Fruit fly (Drosophila melanogaster) whole organism, embryonic: ENCODE measurements around the gene bb8.
A peak's percentile ranks its signal among the peaks of the same experiment; 100 is the strongest.

ENCODE experiments used
- Adf1 ChIP-seq: fragments of 200-800 bp; sonication (Bioruptor generic); IDR thresholded peaks from 2 replicates; pipeline ENCODE4 v1.3.6; 2022; ENCODE audit warnings: missing biosample characterization, missing genetic modification characterization
- Asciz ChIP-seq: fragments of 200-800 bp; sonication (Bioruptor generic); optimal IDR thresholded peaks from 2 replicates; lab custom pipeline; 2017; ENCODE audit warnings: missing biosample characterization, mild to moderate bottlenecking, missing genetic modification characterization, missing genetic modification reagents
- C15 ChIP-seq: fragments of 200-800 bp; sonication (Bioruptor generic); IDR thresholded peaks from 3 replicates; pipeline ENCODE4 v1.3.6; 2022; ENCODE audit warnings: missing biosample characterization, missing genetic modification characterization
- CG10209 ChIP-seq: fragments of 200-800 bp; sonication (Bioruptor generic); optimal IDR thresholded peaks from 3 replicates; lab custom pipeline; 2017; ENCODE audit warnings: missing biosample characterization, mild to moderate bottlenecking, missing genetic modification characterization, missing genetic modification reagents
- CG10366 ChIP-seq: fragments of 200-800 bp; sonication (Bioruptor generic); IDR thresholded peaks from 2 replicates; pipeline ENCODE4 v1.3.6; 2022; ENCODE audit warnings: missing biosample characterization, missing genetic modification characterization
- CG10543 ChIP-seq: fragments of 200-800 bp; sonication (Bioruptor generic); optimal IDR thresholded peaks from 3 replicates; lab custom pipeline; 2017; ENCODE audit warnings: missing biosample characterization, mild to moderate bottlenecking, missing genetic modification characterization, moderate library complexity
- CG11504 ChIP-seq: fragments of 200-800 bp; sonication (Bioruptor generic); optimal IDR thresholded peaks from 3 replicates; lab custom pipeline; 2019; ENCODE audit warnings: missing biosample characterization, mild to moderate bottlenecking, missing genetic modification characterization, moderate library complexity
- CG13287 ChIP-seq: fragments of 200-800 bp; sonication (Bioruptor generic); IDR thresholded peaks from 2 replicates; pipeline ENCODE4 v1.3.6; 2022; ENCODE audit warnings: missing biosample characterization, missing genetic modification characterization; ENCODE audit not compliant: partially characterized antibody
- CG13894 ChIP-seq: fragments of 200-800 bp; sonication (Bioruptor generic); optimal IDR thresholded peaks from 3 replicates; lab custom pipeline; 2018; ENCODE audit warnings: missing biosample characterization, mild to moderate bottlenecking, missing genetic modification characterization, moderate library complexity
- CG14441 ChIP-seq: fragments of 200-800 bp; sonication (Bioruptor generic); IDR thresholded peaks from 2 replicates; pipeline ENCODE4 v1.3.6; 2022; ENCODE audit warnings: missing biosample characterization, missing genetic modification characterization
- CG15269 ChIP-seq: fragments of 200-800 bp; sonication (Bioruptor generic); optimal IDR thresholded peaks from 2 replicates; lab custom pipeline; 2018; ENCODE audit warnings: missing biosample characterization, mild to moderate bottlenecking, missing genetic modification characterization, moderate library complexity
- CG16813 ChIP-seq: fragments of 200-800 bp; sonication (Bioruptor generic); IDR thresholded peaks from 3 replicates; pipeline ENCODE4 v1.3.6; 2022; ENCODE audit warnings: missing biosample characterization, missing genetic modification characterization; ENCODE audit not compliant: partially characterized antibody
- CG17568 ChIP-seq: fragments of 200-800 bp; sonication (Bioruptor generic); optimal IDR thresholded peaks from 2 replicates; lab custom pipeline; 2018; ENCODE audit warnings: missing biosample characterization, mild to moderate bottlenecking, missing genetic modification characterization, moderate library complexity
- CG2120 ChIP-seq: fragments of 200-800 bp; sonication (Bioruptor generic); optimal IDR thresholded peaks from 3 replicates; lab custom pipeline; 2016; ENCODE audit warnings: missing biosample characterization, missing genetic modification characterization
- CG3065 ChIP-seq: fragments of 200-800 bp; sonication (Bioruptor generic); optimal IDR thresholded peaks from 2 replicates; lab custom pipeline; 2016; ENCODE audit warnings: missing biosample characterization, missing genetic modification characterization
- CG31388 ChIP-seq: fragments of 200-800 bp; sonication (Bioruptor generic); optimal IDR thresholded peaks from 2 replicates; lab custom pipeline; 2016; ENCODE audit warnings: missing biosample characterization, missing genetic modification characterization
- CG32772 ChIP-seq: fragments of 200-800 bp; sonication (Bioruptor generic); IDR thresholded peaks from 2 replicates; pipeline ENCODE4 v1.3.6; 2022; ENCODE audit warnings: missing biosample characterization, missing genetic modification characterization
- CG3995 ChIP-seq: fragments of 200-800 bp; sonication (Bioruptor generic); optimal IDR thresholded peaks from 3 replicates; lab custom pipeline; 2016; ENCODE audit warnings: missing biosample characterization, missing genetic modification characterization
- CG5953 ChIP-seq: fragments of 200-800 bp; sonication (Bioruptor generic); IDR thresholded peaks from 2 replicates; pipeline ENCODE4 v1.3.6; 2022; ENCODE audit warnings: missing biosample characterization, missing genetic modification characterization
- CG6765 ChIP-seq: fragments of 200-800 bp; sonication (Bioruptor generic); optimal IDR thresholded peaks from 3 replicates; lab custom pipeline; 2017; ENCODE audit warnings: missing biosample characterization, mild to moderate bottlenecking, missing genetic modification characterization
- CG8924 ChIP-seq: fragments of 200-800 bp; optimal IDR thresholded peaks from 3 replicates; lab custom pipeline; 2019; ENCODE audit warnings: missing biosample characterization, mild to moderate bottlenecking, missing genetic modification characterization, moderate library complexity
- Deaf1 ChIP-seq: fragments of 200-800 bp; optimal IDR thresholded peaks from 3 replicates; lab custom pipeline; 2019; ENCODE audit warnings: missing biosample characterization, mild to moderate bottlenecking, missing genetic modification characterization, moderate library complexity
- E2f1 ChIP-seq: fragments of 200-800 bp; sonication (Bioruptor generic); IDR thresholded peaks from 2 replicates; pipeline ENCODE4 v1.3.6; 2022; ENCODE audit warnings: missing biosample characterization, missing genetic modification characterization
- Gsc ChIP-seq: fragments of 200-800 bp; sonication (Bioruptor generic); IDR thresholded peaks from 2 replicates; pipeline ENCODE4 v1.3.6; 2022; ENCODE audit warnings: missing biosample characterization, missing genetic modification characterization
- Hand ChIP-seq: fragments of 200-800 bp; sonication (Bioruptor generic); optimal IDR thresholded peaks from 2 replicates; lab custom pipeline; 2017; ENCODE audit warnings: mild to moderate bottlenecking, missing biosample characterization, missing genetic modification reagents, missing genetic modification characterization
- Hey ChIP-seq: fragments of 200-800 bp; sonication (Bioruptor generic); optimal IDR thresholded peaks from 3 replicates; lab custom pipeline; 2018; ENCODE audit warnings: missing biosample characterization, mild to moderate bottlenecking, missing genetic modification characterization
- NfI ChIP-seq: fragments of 200-800 bp; sonication (Bioruptor generic); optimal IDR thresholded peaks from 3 replicates; lab custom pipeline; 2018; ENCODE audit warnings: missing biosample characterization, mild to moderate bottlenecking, missing genetic modification characterization, moderate library complexity
- Ssrp ChIP-seq: fragments of 200-800 bp; sonication (Bioruptor generic); optimal IDR thresholded peaks from 2 replicates; lab custom pipeline; 2018; ENCODE audit warnings: missing biosample characterization, mild to moderate bottlenecking, missing genetic modification characterization, moderate library complexity
- Taf1 ChIP-seq: fragments of 200-800 bp; sonication (Bioruptor generic); IDR thresholded peaks from 2 replicates; pipeline ENCODE4 v1.3.6; 2022; ENCODE audit warnings: missing biosample characterization, missing genetic modification characterization
- Trl ChIP-seq, 3 experiments: fragments of >200 bp in 2 of 3; fragments of 200-800 bp in 1 of 3; sonication (Bioruptor generic) in 1 of 3; optimal IDR thresholded peaks; 2 replicates in 1 of 3; 3 replicates in 2 of 3; lab custom pipeline; 2016 to 2017; ENCODE audit warnings: missing biosample characterization in 1 of 3, missing genetic modification characterization in 1 of 3
- Vsx1 ChIP-seq: fragments of 200-800 bp; sonication (Bioruptor generic); optimal IDR thresholded peaks from 2 replicates; lab custom pipeline; 2017; ENCODE audit warnings: missing biosample characterization, mild to moderate bottlenecking, missing genetic modification characterization, missing genetic modification reagents
- abd-A ChIP-seq: fragments of 200-800 bp; sonication (Bioruptor generic); optimal IDR thresholded peaks from 3 replicates; lab custom pipeline; 2019; ENCODE audit warnings: missing biosample characterization, mild to moderate bottlenecking, missing genetic modification characterization, moderate library complexity
- ac ChIP-seq: fragments of 200-800 bp; sonication (Bioruptor generic); optimal IDR thresholded peaks from 3 replicates; lab custom pipeline; 2017; ENCODE audit warnings: missing biosample characterization, mild to moderate bottlenecking, missing genetic modification characterization
- dan ChIP-seq: fragments of 200-800 bp; sonication (Bioruptor generic); IDR thresholded peaks from 2 replicates; pipeline ENCODE4 v1.3.6; 2022; ENCODE audit warnings: missing biosample characterization, missing genetic modification characterization
- danr ChIP-seq: fragments of 200-800 bp; sonication (Bioruptor generic); IDR thresholded peaks from 2 replicates; pipeline ENCODE4 v1.3.6; 2022; ENCODE audit warnings: missing biosample characterization, missing genetic modification characterization
- dm ChIP-seq: fragments of 200-800 bp; sonication (Bioruptor generic); optimal IDR thresholded peaks from 3 replicates; lab custom pipeline; 2016; ENCODE audit warnings: missing biosample characterization, missing genetic modification characterization
- exex ChIP-seq: fragments of 200-800 bp; sonication (Bioruptor generic); optimal IDR thresholded peaks from 4 replicates; lab custom pipeline; 2018; ENCODE audit warnings: missing biosample characterization, mild to moderate bottlenecking, missing genetic modification characterization, moderate library complexity
- fd64A ChIP-seq: fragments of 200-800 bp; sonication (Bioruptor generic); optimal IDR thresholded peaks from 3 replicates; lab custom pipeline; 2018; ENCODE audit warnings: missing biosample characterization, mild to moderate bottlenecking, missing genetic modification characterization
- fu2 ChIP-seq: fragments of 200-800 bp; sonication (Bioruptor generic); optimal IDR thresholded peaks from 2 replicates; lab custom pipeline; 2016; ENCODE audit warnings: missing biosample characterization, missing genetic modification characterization
- gsb ChIP-seq: fragments of 200-800 bp; sonication (Bioruptor generic); IDR thresholded peaks from 2 replicates; pipeline ENCODE4 v1.3.6; 2022; ENCODE audit warnings: missing biosample characterization, missing genetic modification characterization
- gt ChIP-seq: fragments of 200-800 bp; sonication (Bioruptor generic); IDR thresholded peaks from 2 replicates; pipeline ENCODE4 v1.3.6; 2022; ENCODE audit warnings: missing biosample characterization, missing genetic modification characterization
- hth ChIP-seq: fragments of >200 bp; optimal IDR thresholded peaks from 2 replicates; lab custom pipeline; 2017; ENCODE audit warnings: inconsistent platforms
- nerfin-1 ChIP-seq: fragments of 200-800 bp; sonication (Bioruptor generic); optimal IDR thresholded peaks from 3 replicates; lab custom pipeline; 2019; ENCODE audit warnings: missing biosample characterization, mild to moderate bottlenecking, missing genetic modification characterization, moderate library complexity
- onecut ChIP-seq: fragments of 200-800 bp; sonication (Bioruptor generic); IDR thresholded peaks from 2 replicates; pipeline ENCODE4 v1.3.6; 2022; ENCODE audit warnings: missing biosample characterization, missing genetic modification characterization
- peb ChIP-seq: fragments of 200-800 bp; sonication (Bioruptor generic); IDR thresholded peaks from 2 replicates; pipeline ENCODE4 v1.3.6; 2022; ENCODE audit warnings: missing biosample characterization, missing genetic modification characterization
- pros ChIP-seq: fragments of 200-800 bp; sonication (Bioruptor generic); optimal IDR thresholded peaks from 3 replicates; lab custom pipeline; 2019; ENCODE audit warnings: missing biosample characterization, mild to moderate bottlenecking, missing genetic modification characterization, moderate library complexity
- sc ChIP-seq, 3 experiments: fragments of >200 bp in 2 of 3; fragments of 200-800 bp in 1 of 3; sonication (Bioruptor generic) in 1 of 3; optimal IDR thresholded peaks; 2 replicates in 2 of 3; 3 replicates in 1 of 3; lab custom pipeline; 2017; ENCODE audit warnings: mild to moderate bottlenecking in 1 of 3, missing biosample characterization in 1 of 3, missing genetic modification characterization in 1 of 3, missing genetic modification reagents in 1 of 3
- seq ChIP-seq: fragments of 200-800 bp; sonication (Bioruptor generic); IDR thresholded peaks from 2 replicates; pipeline ENCODE4 v1.3.6; 2022; ENCODE audit warnings: missing biosample characterization, missing genetic modification characterization
- tx ChIP-seq: fragments of 200-800 bp; sonication (Bioruptor generic); optimal IDR thresholded peaks from 2 replicates; lab custom pipeline; 2016; ENCODE audit warnings: missing biosample characterization, missing genetic modification characterization
- zfh2 ChIP-seq: fragments of 200-800 bp; sonication (Bioruptor generic); optimal IDR thresholded peaks from 2 replicates; lab custom pipeline; 2016; ENCODE audit warnings: missing biosample characterization, missing genetic modification characterization

bb8 gene

DNA sequence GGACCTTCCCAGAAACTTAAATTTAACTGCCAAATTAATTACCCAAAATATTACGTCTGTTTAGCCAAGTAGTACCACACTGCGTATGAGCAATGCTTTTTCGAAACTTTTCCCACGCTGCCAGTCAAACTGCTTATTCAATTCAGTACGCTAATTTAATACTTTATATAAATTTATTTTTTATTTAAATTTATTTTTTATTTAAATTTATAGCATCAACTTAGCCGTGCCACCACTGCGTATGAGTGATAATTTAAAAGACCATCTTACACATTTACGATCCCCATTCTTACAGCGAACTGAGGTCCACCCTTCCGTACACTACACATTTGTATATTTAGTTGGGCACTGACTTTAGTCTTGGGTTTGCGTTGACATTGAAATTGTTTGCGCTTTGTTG is 45.6 kb upstream of the bb8 start (continued):
- TF ChIP-seq Trl (optimal IDR thresholded peaks at IDR 0.05; lab: Kevin White, UChicago) (no peak), Trl (GFP tag; optimal IDR thresholded peaks at IDR 0.05; lab: Kevin White, UChicago) (no peak), danr (GFP tag; lab: Robert Waterston, UW) (peak; percentile 73; the same call in 1 of the 2 replicates), dan (GFP tag; lab: Robert Waterston, UW) (no peak), CG10543 (GFP tag; lab: Kevin White, UChicago) (peak; percentile 93), fu2 (GFP tag; lab: Kevin White, UChicago) (peak; percentile 1), CG3995 (peak; percentile 16), CG11504 (tag; lab: Kevin White, UChicago) (peak; percentile 85), CG17568 (peak; percentile 18), Hand (peak; percentile 86), gsb (GFP tag; lab: Robert Waterston, UW) (peak; percentile 64), Hey (tag; lab: Kevin White, UChicago) (no peak), Adf1 (GFP tag; lab: Robert Waterston, UW) (peak; percentile 55), sc (optimal IDR thresholded peaks at IDR 0.05; lab: Kevin White, UChicago) (no peak), sc (GFP tag; optimal IDR thresholded peaks at IDR 0.05; lab: Kevin White, UChicago) (peak; percentile 52), seq (GFP tag; lab: Robert Waterston, UW) (peak; percentile 76), peb (GFP tag; lab: Robert Waterston, UW) (0 out of 2 replicates have a peak, but pooled peaks have one; percentile 14), Taf1 (GFP tag; lab: Robert Waterston, UW) (peak; percentile 60; the same call in 1 of the 2 replicates), CG14441 (GFP tag; lab: Robert Waterston, UW) (peak; percentile 25; the same call in 1 of the 2 replicates), CG13287 (GFP tag; lab: Robert Waterston, UW) (no peak), tx (no peak), Ssrp (peak; percentile 36), CG2120 (GFP tag; lab: Kevin White, UChicago) (peak; percentile 75), Gsc (GFP tag; lab: Robert Waterston, UW) (no peak), hth (lab: Kevin White, UChicago) (no peak), CG16813 (GFP tag; lab: Robert Waterston, UW) (no peak), CG31388 (GFP tag; lab: Kevin White, UChicago) (peak; percentile 5), CG15269 (tag; lab: Kevin White, UChicago) (peak; percentile 87), CG10366 (GFP tag; lab: Robert Waterston, UW) (peak; percentile 40; the same call in 1 of the 2 replicates), CG13894 (tag; lab: Kevin White, UChicago) (peak; percentile 76)
- TF ChIP-seq, all 482 proteins: peak for 259

- TF ChIP-seq nerfin-1 (tag; lab: Kevin White, UChicago), result no peak
- TF ChIP-seq CG6765 (GFP tag; lab: Kevin White, UChicago), result peak; percentile 20
- 0 out of 3 replicates have a peak, but pooled peaks have one; percentile 11 for TF ChIP-seq C15 (GFP tag; lab: Robert Waterston, UW)
- TF ChIP-seq abd-A, result no peak
- peak; percentile 52; the same call in 1 of the 2 replicates for TF ChIP-seq CG5953 (GFP tag; lab: Robert Waterston, UW)
- peak; percentile 17 for TF ChIP-seq exex
- no peak for TF ChIP-seq onecut (GFP tag; lab: Robert Waterston, UW)
- peak; percentile 12 for TF ChIP-seq CG10209
- TF ChIP-seq CG3065 (GFP tag; lab: Kevin White, UChicago), result no peak
- peak; percentile 46; the same call in 1 of the 2 replicates for TF ChIP-seq CG32772
- TF ChIP-seq E2f1 (GFP tag; lab: Robert Waterston, UW), result peak; percentile 24; the same call in 1 of the 2 replicates
- TF ChIP-seq fd64A (GFP tag; lab: Kevin White, UChicago), result no peak
- no peak for TF ChIP-seq ac (GFP tag; lab: Kevin White, UChicago)
- no peak for TF ChIP-seq Vsx1 (GFP tag; lab: Kevin White, UChicago)
- peak; percentile 20 for TF ChIP-seq Asciz (GFP tag; lab: Kevin White, UChicago)
- TF ChIP-seq dm, result no peak
- TF ChIP-seq Deaf1, result peak; percentile 1
- TF ChIP-seq zfh2 (GFP tag; lab: Kevin White, UChicago), result peak; percentile 13
- no peak for TF ChIP-seq pros (GFP tag; lab: Kevin White, UChicago)
- TF ChIP-seq NfI (GFP tag; lab: Kevin White, UChicago), result peak; percentile 42
- TF ChIP-seq gt (GFP tag; lab: Robert Waterston, UW), result no peak
- peak; percentile 8 for TF ChIP-seq CG8924 (tag; lab: Kevin White, UChicago)
Measured at dm6 chr3R:23334866-23335265, 44.9 kb upstream of the bb8 start.
